Worm (Caenorhabditis elegans) whole organism, L4/young adult: ENCODE data around the gene algn-6.

ENCODE experiments used
- W03F9.2 ChIP-seq: fragments of 150-350 bp; optimal IDR thresholded peaks from 2 replicates; lab custom pipeline; 2014; ENCODE audit warnings: missing biosample characterization, missing genetic modification characterization
- dao-5 ChIP-seq: sonication (generic microtip); optimal IDR thresholded peaks from 2 replicates; lab custom pipeline; 2016; ENCODE audit warnings: missing genotype, missing genetic modification characterization, moderate library complexity, missing compliant biosample characterization
- him-1 ChIP-seq: sonication (generic microtip); optimal IDR thresholded peaks from 2 replicates; lab custom pipeline; 2016; ENCODE audit warnings: missing genotype, missing genetic modification reagents, missing genetic modification characterization, missing compliant biosample characterization

algn-6 gene

DNA sequence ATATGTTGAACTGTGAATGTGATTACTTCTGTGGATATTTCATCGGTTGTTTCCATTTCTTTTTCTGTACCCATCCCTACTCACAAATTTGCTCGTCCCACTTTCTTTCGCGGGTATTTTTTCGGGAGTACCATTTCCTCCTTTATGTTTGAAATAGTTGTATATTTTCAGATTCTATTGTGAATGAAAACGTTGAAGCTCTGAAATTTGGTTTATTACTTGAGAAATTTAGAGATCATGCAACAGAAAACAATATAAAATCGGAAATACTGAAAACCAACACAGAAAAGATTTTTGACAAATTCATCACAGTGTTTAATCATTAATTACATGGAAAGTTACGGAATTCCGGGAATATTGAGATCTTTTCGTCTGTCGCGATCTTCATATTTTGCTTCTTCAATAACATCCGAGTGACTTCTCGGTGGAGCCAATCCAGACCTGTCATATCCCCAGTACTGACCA, 19.0 kb upstream of the algn-6 start:
- TF ChIP-seq him-1 (tag; lab: Kevin White, UChicago) (no peak), dao-5 (tag; lab: Kevin White, UChicago) (no peak), W03F9.2 (no peak)

ce11 chrII:8022461-8022860, 17.1 kb upstream of the algn-6 start, which contains the start of gene hda-2:
Gene hda-2 (minus strand): TSS chrII:8022561.
- no peak for TF ChIP-seq dao-5 (tag; lab: Kevin White, UChicago)
- no peak for TF ChIP-seq W03F9.2
- TF ChIP-seq him-1 (tag; lab: Kevin White, UChicago) = no peak

- no peak for TF ChIP-seq him-1 (tag; lab: Kevin White, UChicago)
- TF ChIP-seq W03F9.2 = no peak
- TF ChIP-seq dao-5 (tag; lab: Kevin White, UChicago) = no peak
Observed at ce11 chrII:8027663-8028062, 11.9 kb upstream of the algn-6 start, which contains the start of gene swsn-7. Gene swsn-7 (minus strand): TSS chrII:8027763.

ce11 chrII:8028246-8028694, 11.3 kb upstream of the algn-6 start:
- TF ChIP-seq W03F9.2 (no peak), dao-5 (tag; lab: Kevin White, UChicago) (peak; percentile 70), him-1 (tag; lab: Kevin White, UChicago) (peak; percentile 93)

- TF ChIP-seq dao-5 (tag; lab: Kevin White, UChicago) = no peak
- no peak for TF ChIP-seq W03F9.2
- TF ChIP-seq him-1 (tag; lab: Kevin White, UChicago) = no peak
Observed at ce11 chrII:8028730-8029129, 10.9 kb upstream of the algn-6 start.

DNA sequence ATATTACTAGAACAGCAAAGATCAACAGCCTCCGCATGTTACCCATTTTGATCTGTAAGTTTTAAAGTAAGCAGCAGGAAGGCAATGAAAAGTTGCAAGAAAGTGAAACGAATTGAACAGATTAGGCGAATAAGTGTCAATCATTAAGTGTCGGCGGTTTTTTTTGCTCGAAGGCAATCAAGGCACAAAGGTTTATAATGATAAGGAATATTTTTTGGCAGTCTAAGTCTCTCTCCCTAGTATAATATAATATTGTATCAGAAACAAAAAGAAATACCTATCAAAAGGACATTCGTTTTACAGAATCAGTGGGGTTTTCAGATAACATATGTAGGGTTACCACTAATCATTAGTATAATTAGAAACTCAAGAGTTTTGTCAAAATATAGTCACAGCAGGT, 6.9 kb upstream of the algn-6 start, which contains the start of gene nrf-6:
Gene nrf-6, minus strand, starts transcription at position 52 of the 400 bp plus-strand sequence.
- TF ChIP-seq W03F9.2 (no peak), him-1 (tag; lab: Kevin White, UChicago) (no peak), dao-5 (tag; lab: Kevin White, UChicago) (no peak)

- no peak for TF ChIP-seq W03F9.2
- TF ChIP-seq him-1 (tag; lab: Kevin White, UChicago) = no peak
- no peak for TF ChIP-seq dao-5 (tag; lab: Kevin White, UChicago)
Observed at ce11 chrII:8034008-8034407, 5.6 kb upstream of the algn-6 start.

- TF ChIP-seq him-1 (tag; lab: Kevin White, UChicago) (no peak), dao-5 (tag; lab: Kevin White, UChicago) (no peak), W03F9.2 (no peak)
Observed at ce11 chrII:8034617-8035016, 5.0 kb upstream of the algn-6 start.

- TF ChIP-seq dao-5 (tag; lab: Kevin White, UChicago) = no peak
Observed at ce11 chrII:8035667-8036066, 3.9 kb upstream of the algn-6 start, which contains the start of gene sap-49. Gene sap-49 (minus strand): TSS chrII:8035767.

DNA sequence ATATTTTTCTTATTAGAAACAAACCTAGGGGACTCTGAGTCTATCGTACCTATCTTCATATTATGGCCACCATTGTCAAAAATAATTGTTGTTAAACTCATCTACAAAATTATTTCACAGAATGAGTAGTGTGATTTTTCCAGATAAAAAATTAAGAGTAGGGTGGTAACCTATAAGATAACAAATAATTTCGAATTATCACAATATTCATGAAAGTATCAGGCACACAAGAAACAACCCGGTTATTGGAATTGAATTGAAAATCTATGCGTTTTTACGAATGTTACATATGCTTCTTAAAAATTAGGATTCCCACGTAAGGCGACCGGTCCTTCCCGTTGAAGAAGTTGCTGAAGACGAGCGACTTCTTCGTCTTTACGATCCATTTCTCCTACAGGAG, 2.4 kb upstream of the algn-6 start, which contains the start of gene arp-6:
Gene arp-6, minus strand, starts transcription at position 101 of the 400 bp plus-strand sequence.
- TF ChIP-seq dao-5 (tag; lab: Kevin White, UChicago) (no peak), W03F9.2 (no peak), him-1 (tag; lab: Kevin White, UChicago) (no peak)

ce11 chrII:8037863-8038262, 1.7 kb upstream of the algn-6 start, which contains the start of gene C08B11.9:
Gene C08B11.9 (minus strand): TSS chrII:8038169.
- TF ChIP-seq him-1 (tag; lab: Kevin White, UChicago) = no peak

DNA sequence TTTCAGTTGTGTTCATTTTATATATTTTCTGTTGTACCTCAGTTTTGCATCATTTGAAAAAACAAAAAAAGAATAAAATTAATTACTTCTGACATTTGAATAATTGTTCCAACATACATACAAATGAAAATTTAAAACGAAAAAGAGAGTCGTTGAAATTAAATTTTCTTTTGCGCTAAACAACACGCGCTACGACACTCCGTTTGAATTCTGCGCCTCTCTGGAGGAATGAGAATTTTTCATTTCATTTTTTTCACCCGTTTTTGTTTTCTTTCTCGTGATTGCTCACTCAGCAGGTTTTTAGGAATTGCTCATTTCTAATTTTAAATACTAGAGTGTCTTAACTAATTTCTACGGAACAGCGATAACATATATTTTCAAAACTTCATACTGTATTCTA, 2.0 kb downstream of the algn-6 start:
- TF ChIP-seq him-1 (tag; lab: Kevin White, UChicago) (no peak), W03F9.2 (peak; percentile 38), dao-5 (tag; lab: Kevin White, UChicago) (no peak)

DNA sequence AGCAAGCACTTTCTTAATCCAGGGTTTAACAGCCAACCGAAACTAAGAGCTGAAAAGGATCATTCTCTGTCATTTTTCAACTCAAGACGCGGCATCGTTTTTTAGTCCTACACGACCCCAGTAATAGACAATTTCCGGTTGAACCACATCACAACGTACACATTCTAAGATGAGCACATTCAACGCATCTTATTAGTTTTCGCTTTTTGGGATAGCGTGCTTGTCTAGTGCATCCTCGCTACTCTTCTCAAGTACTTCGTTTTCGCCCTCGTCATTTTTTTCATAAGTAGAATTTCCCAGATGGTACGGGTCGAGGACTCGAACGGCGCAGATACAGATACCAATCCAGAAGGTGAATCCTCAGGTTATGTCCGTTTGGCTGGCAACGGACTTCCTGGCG, 2.7 kb downstream of the algn-6 start, which contains the start of gene T05H10.1:
Gene T05H10.1, plus strand, starts transcription at position 301 of the 400 bp plus-strand sequence.
- TF ChIP-seq him-1 (tag; lab: Kevin White, UChicago) = no peak
- no peak for TF ChIP-seq W03F9.2
- no peak for TF ChIP-seq dao-5 (tag; lab: Kevin White, UChicago)

DNA sequence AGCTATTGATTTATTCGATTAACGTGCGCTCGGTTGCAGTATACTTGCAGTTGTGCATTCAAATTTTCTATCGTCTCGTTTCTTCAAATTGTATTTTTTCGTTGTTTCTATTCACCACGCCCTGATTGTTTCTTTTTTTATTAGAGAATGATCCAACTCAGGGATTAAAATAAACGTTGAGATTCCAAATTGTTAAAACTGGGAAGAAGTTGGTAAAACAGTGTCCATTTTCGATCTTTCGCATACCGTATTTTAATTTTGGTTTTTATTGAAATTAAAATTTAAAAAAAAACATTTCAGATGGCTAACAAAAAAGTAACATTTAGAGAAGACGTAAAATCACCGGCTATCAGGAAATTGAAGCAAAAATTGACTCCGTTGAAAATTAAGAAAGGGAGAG, 7.7 kb downstream of the algn-6 start, which contains the start of gene apn-1:
Gene apn-1, plus strand, starts transcription at position 301 of the 400 bp plus-strand sequence.
- no peak for TF ChIP-seq dao-5 (tag; lab: Kevin White, UChicago)
- no peak for TF ChIP-seq W03F9.2
- no peak for TF ChIP-seq him-1 (tag; lab: Kevin White, UChicago)

DNA sequence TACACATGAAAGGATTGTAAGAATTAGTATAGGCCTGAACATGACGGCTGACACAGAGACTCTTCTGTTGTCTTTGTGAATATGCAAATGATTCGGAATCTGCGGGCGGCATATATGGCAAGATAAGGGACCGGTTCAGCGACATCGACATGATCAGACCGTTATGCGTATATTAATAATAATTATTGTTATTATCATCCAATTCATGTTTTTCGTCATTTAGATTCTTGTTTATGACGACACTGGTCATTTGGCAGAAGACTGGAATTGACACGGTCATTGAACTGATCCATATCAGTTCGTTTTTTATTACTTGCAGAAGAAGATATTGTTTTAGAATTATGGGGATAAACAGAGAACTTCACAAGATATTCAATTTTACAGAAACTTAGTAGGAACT, 10.9 kb downstream of the algn-6 start, which contains the start of gene mtre-1:
Gene mtre-1, minus strand, starts transcription at position 101 of the 400 bp plus-strand sequence.
- TF ChIP-seq him-1 (tag; lab: Kevin White, UChicago) = no peak
- no peak for TF ChIP-seq dao-5 (tag; lab: Kevin White, UChicago)
